Fruit fly (Drosophila melanogaster): ENCODE results near the gene CG5885.

CG5885 gene

DNA sequence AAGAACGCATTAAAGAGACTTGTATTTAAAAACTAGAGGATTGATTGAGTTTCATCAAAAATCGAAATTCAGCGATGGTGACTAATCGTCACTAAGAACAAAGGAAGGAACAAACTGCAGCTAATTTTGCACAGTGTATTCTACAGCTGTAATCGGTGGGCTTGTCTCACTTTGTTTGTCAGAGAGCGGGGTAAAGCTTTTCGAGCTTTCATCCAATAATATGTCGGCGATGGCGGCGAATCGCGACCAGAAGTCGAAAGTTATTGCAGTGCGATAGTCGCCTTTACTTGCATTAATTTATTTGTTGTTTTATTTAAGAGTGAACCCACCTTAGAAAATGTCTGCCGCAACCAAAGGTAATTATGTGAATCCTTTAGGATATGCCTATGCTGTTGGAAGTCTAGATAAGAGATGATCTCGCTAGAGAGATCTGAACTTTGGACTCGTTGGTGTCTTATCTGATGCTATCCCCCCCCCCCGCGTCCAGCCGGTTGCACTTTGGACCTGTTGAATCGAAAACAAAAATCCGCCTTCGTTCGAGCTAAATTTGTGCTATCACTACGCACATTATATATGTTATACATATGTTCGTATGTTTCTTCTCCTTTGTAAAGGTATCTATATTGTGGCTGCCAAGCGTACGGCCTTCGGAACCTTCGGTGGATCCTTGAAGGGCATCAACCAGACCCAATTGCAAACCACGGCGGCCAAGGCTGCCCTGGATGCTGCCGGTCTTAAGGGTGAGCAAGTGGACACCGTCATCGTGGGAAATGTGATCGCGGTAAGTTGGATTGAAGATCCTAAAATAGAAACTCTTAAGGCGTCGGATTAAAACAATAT lies 2.9 kb downstream of the CG5885 start, which contains the start of gene yip2 (continued):
- no peak for TF ChIP-seq usp (GFP tag; optimal IDR thresholded peaks at IDR 0.05)
- no peak for TF ChIP-seq toy (GFP tag; IDR thresholded peaks at IDR 0.05)
- TF ChIP-seq caup (GFP tag; optimal IDR thresholded peaks at IDR 0.05; ENCODE audit: severe bottlenecking) = peak; percentile 55
- TF ChIP-seq en (GFP tag; optimal IDR thresholded peaks at IDR 0.05) = no peak
- TF ChIP-seq MBD-R2 (GFP tag; IDR thresholded peaks at IDR 0.05) = peak; percentile 32; the same call in 1 of the 2 replicates
- TF ChIP-seq CG6175 (GFP tag; IDR thresholded peaks at IDR 0.05) = no peak
- peak; percentile 8 for TF ChIP-seq gro (GFP tag; optimal IDR thresholded peaks at IDR 0.05)
- peak; percentile 40 for TF ChIP-seq CG11247 (GFP tag; IDR thresholded peaks at IDR 0.05)
- no peak for TF ChIP-seq eve (GFP tag; optimal IDR thresholded peaks at IDR 0.05)
- peak; percentile 87 for TF ChIP-seq mirr (GFP tag; optimal IDR thresholded peaks at IDR 0.05)
- peak; percentile 26 for TF ChIP-seq Ets65A (GFP tag)
- TF ChIP-seq crc (GFP tag; optimal IDR thresholded peaks at IDR 0.05) = no peak
- peak; percentile 41 for TF ChIP-seq CG18619 (GFP tag; optimal IDR thresholded peaks at IDR 0.05)
- peak; percentile 37 for TF ChIP-seq CG7987 (GFP tag; optimal IDR thresholded peaks at IDR 0.05)
- TF ChIP-seq disco-r (GFP tag; optimal IDR thresholded peaks at IDR 0.05) = no peak
- TF ChIP-seq CG4360 (GFP tag; IDR thresholded peaks at IDR 0.05) = no peak
- TF ChIP-seq Camta (GFP tag; optimal IDR thresholded peaks at IDR 0.05) = no peak
- peak; percentile 12 for TF ChIP-seq Dad (GFP tag; optimal IDR thresholded peaks at IDR 0.05)
- peak; percentile 22 for TF ChIP-seq Asciz (GFP tag; optimal IDR thresholded peaks at IDR 0.05)
- TF ChIP-seq nom (GFP tag; optimal IDR thresholded peaks at IDR 0.05) = peak; percentile 100
- TF ChIP-seq CG18262 (tag; optimal IDR thresholded peaks at IDR 0.05) = peak; percentile 50
- 0 out of 2 replicates have a peak, but pooled peaks have one; percentile 29 for TF ChIP-seq CG32767 (GFP tag; IDR thresholded peaks at IDR 0.05)
- no peak for TF ChIP-seq jigr1 (GFP tag; IDR thresholded peaks at IDR 0.05)
- peak; percentile 56; the same call in 1 of the 2 replicates for TF ChIP-seq ranshi (GFP tag; IDR thresholded peaks at IDR 0.05)
- no peak for TF ChIP-seq CG13123 (GFP tag; optimal IDR thresholded peaks at IDR 0.05)
- peak; percentile 88 for TF ChIP-seq zf30C (GFP tag; optimal IDR thresholded peaks at IDR 0.05)
- TF ChIP-seq Trl (optimal IDR thresholded peaks at IDR 0.05) = peak in 1 of 2 experiments; percentile 18
- peak; percentile 59 for TF ChIP-seq Trl (GFP tag; optimal IDR thresholded peaks at IDR 0.05)
- TF ChIP-seq shn (GFP tag; optimal IDR thresholded peaks at IDR 0.05) = peak; percentile 60
- TF ChIP-seq NC2α (GFP tag; optimal IDR thresholded peaks at IDR 0.05) = no peak
- TF ChIP-seq CG12659 (GFP tag; optimal IDR thresholded peaks at IDR 0.05) = peak; percentile 70
- peak; percentile 21 for TF ChIP-seq run (tag; optimal IDR thresholded peaks at IDR 0.05)
- no peak for TF ChIP-seq CG14667 (GFP tag; IDR thresholded peaks at IDR 0.05)
- TF ChIP-seq CG1603 (tag; optimal IDR thresholded peaks at IDR 0.05) = peak; percentile 53
- TF ChIP-seq her (GFP tag; optimal IDR thresholded peaks at IDR 0.05) = peak; percentile 75
- TF ChIP-seq CG3838 (GFP tag; optimal IDR thresholded peaks at IDR 0.05) = no peak
- no peak for TF ChIP-seq sqz (GFP tag; optimal IDR thresholded peaks at IDR 0.05)
- no peak for TF ChIP-seq Hey (tag; optimal IDR thresholded peaks at IDR 0.05)
- no peak for TF ChIP-seq Gsc (GFP tag; IDR thresholded peaks at IDR 0.05)
- peak; percentile 29 for TF ChIP-seq Ssrp (tag; optimal IDR thresholded peaks at IDR 0.05)
- peak; percentile 72 for TF ChIP-seq Hmr (GFP tag; optimal IDR thresholded peaks at IDR 0.05)
- TF ChIP-seq CG16779 (GFP tag; IDR thresholded peaks at IDR 0.05) = 0 out of 2 replicates have a peak, but pooled peaks have one; percentile 12
- TF ChIP-seq Oaz (GFP tag; IDR thresholded peaks at IDR 0.05) = 0 out of 2 replicates have a peak, but pooled peaks have one; percentile 12
- peak; percentile 72 for TF ChIP-seq zfh1 (GFP tag; IDR thresholded peaks at IDR 0.05)
- TF ChIP-seq pnt (GFP tag; optimal IDR thresholded peaks at IDR 0.05) = no peak
- peak; percentile 16 for TF ChIP-seq Hr3 (GFP tag; optimal IDR thresholded peaks at IDR 0.05)
- no peak for TF ChIP-seq CG16815 (GFP tag; optimal IDR thresholded peaks at IDR 0.05)
- TF ChIP-seq CG9437 (GFP tag; optimal IDR thresholded peaks at IDR 0.05) = no peak
- TF ChIP-seq CG10565 (GFP tag; optimal IDR thresholded peaks at IDR 0.05) = no peak
- no peak for TF ChIP-seq CG33557 (GFP tag; optimal IDR thresholded peaks at IDR 0.05)
